Worm (Caenorhabditis elegans): ENCODE results near the gene bus-18.

bus-18 gene

DNA sequence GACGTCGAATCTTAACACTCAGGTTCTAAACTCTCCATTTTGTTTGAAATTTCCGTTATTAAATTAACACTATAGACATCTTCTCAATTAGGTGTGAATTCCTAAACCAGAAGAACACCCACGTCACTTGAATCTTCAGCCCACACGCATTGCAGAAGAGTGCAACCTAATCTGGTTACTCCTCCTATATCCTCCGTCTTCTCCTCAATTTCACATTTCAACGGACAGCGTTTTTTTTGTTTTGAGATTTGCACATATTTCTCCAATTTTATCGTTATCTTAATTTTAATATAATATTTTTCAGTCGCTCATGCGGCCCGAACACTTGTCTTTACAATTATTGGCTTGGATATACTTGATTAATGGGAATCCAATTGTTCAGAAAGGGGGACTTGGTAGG is 16.2 kb upstream of the bus-18 start, which contains the start of gene smoc-1:
TSS of gene smoc-1 (plus strand) at position 301 of the 400 bp plus-strand sequence.
- TF ChIP-seq ztf-23 (GFP tag; IDR thresholded peaks at IDR 0.05): no peak
- no peak for TF ChIP-seq klf-2 (GFP tag; conservative IDR thresholded peaks at IDR 0.05)
- no peak for TF ChIP-seq med-1 (GFP tag; optimal IDR thresholded peaks at IDR 0.05; ENCODE audit: insufficient read depth)
- TF ChIP-seq cog-1 (tag; optimal IDR thresholded peaks at IDR 0.05): no peak
- no peak for TF ChIP-seq ref-1 (GFP tag; conservative IDR thresholded peaks at IDR 0.05)
- no peak for TF ChIP-seq flt-1 (GFP tag; IDR thresholded peaks at IDR 0.05)
- no peak for TF ChIP-seq ztf-29 (GFP tag; IDR thresholded peaks at IDR 0.05)
- TF ChIP-seq tab-1 (GFP tag; IDR thresholded peaks at IDR 0.05): no peak
- no peak for TF ChIP-seq T22C8.4 (GFP tag; IDR thresholded peaks at IDR 0.05)

ce11 chrV:11758635-11759034 is 14.9 kb upstream of the bus-18 start, which contains the start of gene T04F3.3:
TSS of gene T04F3.3 (plus strand) at chrV:11758935.
- TF ChIP-seq T22C8.4 (GFP tag; IDR thresholded peaks at IDR 0.05) (no peak), klf-2 (GFP tag; conservative IDR thresholded peaks at IDR 0.05) (no peak), ref-1 (GFP tag; conservative IDR thresholded peaks at IDR 0.05) (no peak), ztf-29 (GFP tag; IDR thresholded peaks at IDR 0.05) (no peak), med-1 (GFP tag; optimal IDR thresholded peaks at IDR 0.05; ENCODE audit: insufficient read depth) (no peak), ztf-23 (GFP tag; IDR thresholded peaks at IDR 0.05) (no peak), cog-1 (tag; optimal IDR thresholded peaks at IDR 0.05) (no peak), tab-1 (GFP tag; IDR thresholded peaks at IDR 0.05) (no peak), flt-1 (GFP tag; IDR thresholded peaks at IDR 0.05) (no peak)

DNA sequence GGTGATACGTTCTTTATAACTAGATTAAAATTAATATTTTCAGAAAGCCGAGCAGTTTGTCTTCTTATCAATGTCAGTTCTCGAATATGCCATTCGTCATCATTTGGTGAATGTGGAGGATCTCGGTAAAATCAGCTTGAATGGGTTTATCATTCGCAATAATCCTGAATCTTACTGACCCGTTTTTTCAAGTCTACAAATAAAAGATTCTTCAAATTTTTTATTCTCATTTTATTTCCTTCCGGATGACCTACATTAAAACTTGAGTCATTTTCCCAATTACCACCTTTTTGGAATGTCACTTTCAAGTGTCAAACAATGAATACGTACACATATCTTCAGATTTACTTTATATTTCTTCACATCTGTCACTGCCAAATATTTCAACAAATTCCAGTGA is 13.1 kb upstream of the bus-18 start, which contains the start of gene T04F3.5:
TSS of gene T04F3.5 (plus strand) at position 301 of the 400 bp plus-strand sequence.
- no peak for TF ChIP-seq flt-1 (GFP tag; IDR thresholded peaks at IDR 0.05)
- no peak for TF ChIP-seq ztf-29 (GFP tag; IDR thresholded peaks at IDR 0.05)
- TF ChIP-seq ref-1 (GFP tag; conservative IDR thresholded peaks at IDR 0.05): no peak
- TF ChIP-seq T22C8.4 (GFP tag; IDR thresholded peaks at IDR 0.05): no peak
- TF ChIP-seq ztf-23 (GFP tag; IDR thresholded peaks at IDR 0.05): no peak
- TF ChIP-seq tab-1 (GFP tag; IDR thresholded peaks at IDR 0.05): no peak
- no peak for TF ChIP-seq klf-2 (GFP tag; conservative IDR thresholded peaks at IDR 0.05)
- no peak for TF ChIP-seq cog-1 (tag; optimal IDR thresholded peaks at IDR 0.05)
- TF ChIP-seq med-1 (GFP tag; optimal IDR thresholded peaks at IDR 0.05; ENCODE audit: insufficient read depth): no peak

ce11 chrV:11762863-11763262 is 10.7 kb upstream of the bus-18 start, which contains the start of gene T04F3.4:
TSS of gene T04F3.4 (minus strand) at chrV:11763049.
- no peak for TF ChIP-seq cog-1 (tag; optimal IDR thresholded peaks at IDR 0.05)
- no peak for TF ChIP-seq ref-1 (GFP tag; conservative IDR thresholded peaks at IDR 0.05)
- no peak for TF ChIP-seq tab-1 (GFP tag; IDR thresholded peaks at IDR 0.05)
- no peak for TF ChIP-seq ztf-29 (GFP tag; IDR thresholded peaks at IDR 0.05)
- no peak for TF ChIP-seq ztf-23 (GFP tag; IDR thresholded peaks at IDR 0.05)
- no peak for TF ChIP-seq klf-2 (GFP tag; conservative IDR thresholded peaks at IDR 0.05)
- TF ChIP-seq flt-1 (GFP tag; IDR thresholded peaks at IDR 0.05): no peak
- no peak for TF ChIP-seq T22C8.4 (GFP tag; IDR thresholded peaks at IDR 0.05)
- no peak for TF ChIP-seq med-1 (GFP tag; optimal IDR thresholded peaks at IDR 0.05; ENCODE audit: insufficient read depth)

DNA sequence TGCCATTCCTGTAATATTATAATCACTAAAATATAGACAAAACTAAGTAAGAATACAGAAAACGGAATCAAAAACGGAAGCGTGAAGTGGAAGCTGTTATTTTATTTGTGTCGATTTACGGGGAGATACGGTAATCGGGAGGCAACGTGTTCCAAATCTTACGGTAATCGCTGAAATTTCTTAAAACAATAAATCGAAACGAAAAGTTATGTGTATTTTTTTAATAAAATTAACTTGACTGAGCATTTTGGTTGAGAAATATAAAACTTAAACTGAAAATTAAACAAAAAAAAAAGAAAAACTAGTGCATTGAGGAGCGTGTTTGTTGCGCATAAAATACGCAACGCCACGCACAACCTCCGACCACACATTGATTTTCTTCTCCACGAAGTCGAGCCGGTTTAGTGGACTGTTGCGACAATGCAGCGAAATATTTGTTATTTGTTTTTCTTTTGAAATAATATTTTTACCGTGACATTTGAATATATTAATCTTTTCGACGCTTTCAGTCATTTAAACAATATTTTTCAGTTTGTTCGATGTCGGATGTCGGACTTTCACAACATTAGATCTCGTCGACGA is 9.1 kb upstream of the bus-18 start, which contains the start of the genes F55A11.1 and syx-5:
TSS of gene F55A11.1 (minus strand) at position 13 of the 582 bp plus-strand sequence.
TSS of gene syx-5 (plus strand) at position 532 of the 582 bp plus-strand sequence.
- TF ChIP-seq tab-1 (GFP tag; IDR thresholded peaks at IDR 0.05): no peak
- no peak for TF ChIP-seq klf-2 (GFP tag; conservative IDR thresholded peaks at IDR 0.05)
- TF ChIP-seq ztf-29 (GFP tag; IDR thresholded peaks at IDR 0.05): no peak
- TF ChIP-seq flt-1 (GFP tag; IDR thresholded peaks at IDR 0.05): no peak
- TF ChIP-seq cog-1 (tag; optimal IDR thresholded peaks at IDR 0.05): peak; percentile 62
- no peak for TF ChIP-seq ref-1 (GFP tag; conservative IDR thresholded peaks at IDR 0.05)
- TF ChIP-seq T22C8.4 (GFP tag; IDR thresholded peaks at IDR 0.05): no peak

DNA sequence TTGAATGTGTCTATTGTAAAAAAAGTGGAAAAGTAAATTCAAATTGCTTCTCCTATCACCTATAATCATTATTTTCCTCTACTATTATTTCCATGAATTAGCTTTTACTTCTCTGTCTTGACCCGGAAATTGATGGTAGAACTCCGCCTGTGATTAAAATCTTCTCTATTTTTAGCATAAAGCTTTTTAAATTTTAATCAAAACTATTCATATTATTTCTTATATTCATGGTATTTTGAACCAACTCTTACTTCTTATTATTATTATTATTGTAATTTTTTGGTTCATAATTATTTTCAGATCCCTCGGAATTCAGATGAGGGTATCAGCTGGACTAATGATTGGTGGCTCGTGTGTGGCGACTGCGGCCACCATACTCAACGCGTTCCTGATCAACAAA is 6.5 kb upstream of the bus-18 start, which contains the start of gene sel-11:
TSS of gene sel-11 (plus strand) at position 301 of the 400 bp plus-strand sequence.
- TF ChIP-seq ztf-23 (GFP tag; IDR thresholded peaks at IDR 0.05) (no peak), flt-1 (GFP tag; IDR thresholded peaks at IDR 0.05) (no peak), tab-1 (GFP tag; IDR thresholded peaks at IDR 0.05) (no peak), ztf-29 (GFP tag; IDR thresholded peaks at IDR 0.05) (no peak), klf-2 (GFP tag; conservative IDR thresholded peaks at IDR 0.05) (no peak), ref-1 (GFP tag; conservative IDR thresholded peaks at IDR 0.05) (no peak), med-1 (GFP tag; optimal IDR thresholded peaks at IDR 0.05; ENCODE audit: insufficient read depth) (no peak), T22C8.4 (GFP tag; IDR thresholded peaks at IDR 0.05) (no peak), cog-1 (tag; optimal IDR thresholded peaks at IDR 0.05) (no peak)

DNA sequence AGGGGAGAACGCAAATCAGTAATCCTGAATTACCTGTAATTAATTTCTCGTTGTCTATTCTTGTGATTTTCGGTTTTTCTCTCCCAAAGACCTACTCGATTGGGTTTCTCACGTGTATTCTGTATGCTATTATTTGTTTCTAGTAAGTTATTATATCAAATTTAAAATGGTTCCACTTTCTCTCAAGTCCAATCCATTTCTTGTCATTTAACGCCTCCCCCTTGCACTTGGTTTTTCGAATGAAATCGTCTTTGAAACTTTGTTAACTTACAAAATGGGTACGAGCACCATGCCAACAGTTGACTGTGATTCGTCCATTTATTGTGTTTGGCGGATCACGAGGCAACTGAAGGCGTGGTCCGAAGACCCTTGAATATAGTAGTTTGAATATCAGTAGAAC is 3.9 kb upstream of the bus-18 start:
- no peak for TF ChIP-seq ztf-23 (GFP tag; IDR thresholded peaks at IDR 0.05)
- TF ChIP-seq T22C8.4 (GFP tag; IDR thresholded peaks at IDR 0.05): no peak
- no peak for TF ChIP-seq flt-1 (GFP tag; IDR thresholded peaks at IDR 0.05)
- no peak for TF ChIP-seq tab-1 (GFP tag; IDR thresholded peaks at IDR 0.05)
- TF ChIP-seq klf-2 (GFP tag; conservative IDR thresholded peaks at IDR 0.05): no peak
- no peak for TF ChIP-seq ref-1 (GFP tag; conservative IDR thresholded peaks at IDR 0.05)
- no peak for TF ChIP-seq ztf-29 (GFP tag; IDR thresholded peaks at IDR 0.05)
- TF ChIP-seq med-1 (GFP tag; optimal IDR thresholded peaks at IDR 0.05; ENCODE audit: insufficient read depth): no peak
- no peak for TF ChIP-seq cog-1 (tag; optimal IDR thresholded peaks at IDR 0.05)

DNA sequence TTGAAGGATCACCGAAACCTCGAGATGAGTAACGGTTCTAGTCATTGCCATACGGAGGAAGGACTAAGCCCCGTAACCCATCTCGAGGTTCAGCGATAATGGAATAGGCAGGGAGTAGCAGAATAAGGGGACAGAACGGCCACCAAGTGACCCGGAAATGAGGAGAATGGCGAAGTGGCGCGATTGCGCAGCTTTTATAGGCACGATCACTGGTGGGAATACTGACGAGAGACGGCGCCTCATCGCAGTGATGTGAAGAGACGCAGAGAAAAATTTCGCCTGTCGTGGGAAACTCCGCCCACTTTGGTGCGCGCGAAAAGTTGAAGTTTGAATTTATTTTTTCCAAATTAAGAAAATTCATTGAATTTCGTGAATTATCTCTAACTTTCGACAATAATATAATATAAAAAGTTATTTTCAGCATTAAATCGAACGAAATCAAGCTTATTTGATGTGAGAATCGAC is 3.4 kb upstream of the bus-18 start, which contains the start of gene F55A11.4:
TSS of gene F55A11.4 (plus strand) at position 415 of the 465 bp plus-strand sequence.
- TF ChIP-seq tab-1 (GFP tag; IDR thresholded peaks at IDR 0.05): 0 out of 2 replicates have a peak, but pooled peaks have one; percentile 47
- TF ChIP-seq klf-2 (GFP tag; conservative IDR thresholded peaks at IDR 0.05): no peak

DNA sequence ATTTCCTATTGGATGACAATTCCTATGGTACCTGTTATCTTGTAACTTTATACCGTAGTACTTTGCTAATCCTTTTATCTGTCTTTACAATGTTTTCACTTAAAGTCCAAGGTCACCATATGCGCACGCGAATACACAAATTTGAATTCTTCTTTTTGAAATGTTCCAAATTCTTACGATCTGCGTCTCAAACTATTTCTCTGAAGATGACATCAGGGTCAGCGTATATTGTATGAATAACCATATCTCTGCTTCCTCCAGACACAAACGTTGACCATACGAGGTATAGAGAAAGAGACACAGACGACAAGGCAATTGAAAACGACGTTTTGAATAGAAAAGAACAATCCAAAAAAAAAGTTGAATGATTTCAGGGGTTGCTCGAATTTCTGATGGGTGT is 414 bp downstream of the bus-18 start:
- no peak for TF ChIP-seq med-1 (GFP tag; optimal IDR thresholded peaks at IDR 0.05; ENCODE audit: insufficient read depth)
- TF ChIP-seq cog-1 (tag; optimal IDR thresholded peaks at IDR 0.05): no peak
- TF ChIP-seq tab-1 (GFP tag; IDR thresholded peaks at IDR 0.05): no peak
- TF ChIP-seq ref-1 (GFP tag; conservative IDR thresholded peaks at IDR 0.05): no peak
- TF ChIP-seq flt-1 (GFP tag; IDR thresholded peaks at IDR 0.05): no peak
- no peak for TF ChIP-seq ztf-29 (GFP tag; IDR thresholded peaks at IDR 0.05)
- no peak for TF ChIP-seq ztf-23 (GFP tag; IDR thresholded peaks at IDR 0.05)
- no peak for TF ChIP-seq klf-2 (GFP tag; conservative IDR thresholded peaks at IDR 0.05)
- TF ChIP-seq T22C8.4 (GFP tag; IDR thresholded peaks at IDR 0.05): no peak

Measured in whole organism, midembryonic.